Fruit fly (Drosophila melanogaster) Kc167 (cell line): ENCODE results near the gene CG6171.

ENCODE experiments used
- Myc ChIP-seq: fragments of >200 bp; optimal IDR thresholded peaks from 2 replicates; lab custom pipeline; 2017; ENCODE audit warnings: missing external identifiers
- Sin3A ChIP-seq: fragments of >200 bp; optimal IDR thresholded peaks from 2 replicates; lab custom pipeline; 2018; ENCODE audit warnings: missing external identifiers
- h ChIP-seq: fragments of >200 bp; optimal IDR thresholded peaks from 3 replicates; lab custom pipeline; 2018; ENCODE audit warnings: missing external identifiers
- insv ChIP-seq: fragments of >200 bp; optimal IDR thresholded peaks from 3 replicates; lab custom pipeline; 2018; ENCODE audit warnings: missing external identifiers
- psq ChIP-seq: fragments of >200 bp; optimal IDR thresholded peaks from 2 replicates; lab custom pipeline; 2017; ENCODE audit warnings: missing external identifiers
- ttk ChIP-seq: sonication (Bioruptor generic); optimal IDR thresholded peaks from 2 replicates; lab custom pipeline; 2017; ENCODE audit warnings: missing external identifiers

The CG6171 gene

dm6 chr3R:15375470-15375869 is 11.8 kb upstream of the CG6171 start:
- TF ChIP-seq h (no peak), ttk (no peak), Myc (lab: Kevin White, UChicago) (no peak), insv (lab: Kevin White, UChicago) (no peak), Sin3A (lab: Kevin White, UChicago) (no peak), psq (lab: Kevin White, UChicago) (no peak)

dm6 chr3R:15374397-15374796 is 10.7 kb upstream of the CG6171 start, which contains the start of gene Rbp:
Gene Rbp (plus strand): TSS chr3R:15374635.
- TF ChIP-seq psq (lab: Kevin White, UChicago) (no peak), h (no peak), ttk (no peak), Sin3A (lab: Kevin White, UChicago) (no peak), insv (lab: Kevin White, UChicago) (no peak), Myc (lab: Kevin White, UChicago) (no peak)

- TF ChIP-seq psq (lab: Kevin White, UChicago), result no peak
- TF ChIP-seq Sin3A (lab: Kevin White, UChicago), result no peak
- TF ChIP-seq Myc (lab: Kevin White, UChicago), result no peak
- TF ChIP-seq insv (lab: Kevin White, UChicago), result no peak
- no peak for TF ChIP-seq h
- no peak for TF ChIP-seq ttk
Measured at dm6 chr3R:15371833-15372232, 8.2 kb upstream of the CG6171 start, which contains the start of the genes Ccm3 and CG6136. Gene Ccm3 (plus strand): TSS chr3R:15371957. Gene CG6136 (minus strand): TSS chr3R:15372212.

dm6 chr3R:15369742-15370141 is 6.1 kb upstream of the CG6171 start, which contains the start of gene CG14868:
Gene CG14868 (minus strand): TSS chr3R:15369945.
- no peak for TF ChIP-seq insv (lab: Kevin White, UChicago)
- TF ChIP-seq h, result no peak
- TF ChIP-seq Myc (lab: Kevin White, UChicago), result no peak
- no peak for TF ChIP-seq psq (lab: Kevin White, UChicago)
- TF ChIP-seq ttk, result no peak
- no peak for TF ChIP-seq Sin3A (lab: Kevin White, UChicago)

- TF ChIP-seq psq (lab: Kevin White, UChicago) (no peak), h (no peak), insv (lab: Kevin White, UChicago) (no peak), Sin3A (lab: Kevin White, UChicago) (no peak), ttk (no peak), Myc (lab: Kevin White, UChicago) (no peak)
Measured at dm6 chr3R:15367477-15367876, 3.8 kb upstream of the CG6171 start, which contains the start of gene CG34404. Gene CG34404 (minus strand): TSS chr3R:15367665.

- TF ChIP-seq insv (lab: Kevin White, UChicago), result no peak
- TF ChIP-seq psq (lab: Kevin White, UChicago), result no peak
- no peak for TF ChIP-seq h
- TF ChIP-seq Myc (lab: Kevin White, UChicago), result no peak
- no peak for TF ChIP-seq Sin3A (lab: Kevin White, UChicago)
- no peak for TF ChIP-seq ttk
Measured at dm6 chr3R:15366839-15367238, 3.2 kb upstream of the CG6171 start.

dm6 chr3R:15361490-15361889 is 2.2 kb downstream of the CG6171 start, which contains the start of the genes Cog2 and Trax:
Gene Cog2 (minus strand): TSS chr3R:15361657.
Gene Trax (plus strand): TSS chr3R:15361692.
- no peak for TF ChIP-seq insv (lab: Kevin White, UChicago)
- no peak for TF ChIP-seq psq (lab: Kevin White, UChicago)
- no peak for TF ChIP-seq h
- TF ChIP-seq Sin3A (lab: Kevin White, UChicago), result no peak
- TF ChIP-seq Myc (lab: Kevin White, UChicago), result no peak
- TF ChIP-seq ttk, result no peak

- no peak for TF ChIP-seq ttk
- no peak for TF ChIP-seq h
- TF ChIP-seq Myc (lab: Kevin White, UChicago), result no peak
- no peak for TF ChIP-seq insv (lab: Kevin White, UChicago)
- TF ChIP-seq psq (lab: Kevin White, UChicago), result no peak
- TF ChIP-seq Sin3A (lab: Kevin White, UChicago), result no peak
Measured at dm6 chr3R:15356645-15357431, 6.8 kb downstream of the CG6171 start, which contains the start of the genes Atg4b and Hibch. Gene Atg4b (minus strand): TSS chr3R:15356924. Gene Hibch (plus strand): TSS chr3R:15357229.

dm6 chr3R:15356152-15356551 is 7.5 kb downstream of the CG6171 start:
- TF ChIP-seq psq (lab: Kevin White, UChicago) (no peak), Myc (lab: Kevin White, UChicago) (no peak), h (no peak), ttk (no peak), insv (lab: Kevin White, UChicago) (no peak), Sin3A (lab: Kevin White, UChicago) (no peak)

dm6 chr3R:15354019-15354418 is 9.6 kb downstream of the CG6171 start:
- TF ChIP-seq ttk (no peak), h (no peak), Sin3A (lab: Kevin White, UChicago) (no peak), psq (lab: Kevin White, UChicago) (no peak), Myc (lab: Kevin White, UChicago) (no peak), insv (lab: Kevin White, UChicago) (no peak)

- TF ChIP-seq insv (lab: Kevin White, UChicago) (no peak), psq (lab: Kevin White, UChicago) (no peak), h (no peak), Sin3A (lab: Kevin White, UChicago) (no peak), ttk (no peak), Myc (lab: Kevin White, UChicago) (no peak)
Measured at dm6 chr3R:15350993-15351426, 12.6 kb downstream of the CG6171 start, which contains the start of the genes Trs33 and Tmtc4. Gene Trs33 (minus strand): TSS chr3R:15350995. Gene Tmtc4 (plus strand): TSS chr3R:15351225.

- TF ChIP-seq Myc (lab: Kevin White, UChicago) (no peak), Sin3A (lab: Kevin White, UChicago) (no peak), insv (lab: Kevin White, UChicago) (no peak), h (no peak), ttk (no peak), psq (lab: Kevin White, UChicago) (no peak)
Measured at dm6 chr3R:15347822-15348221, 15.8 kb downstream of the CG6171 start, which contains the start of the genes CG42726 and CG42727. Gene CG42726 (plus strand): TSS chr3R:15348048. Gene CG42727 (plus strand): TSS chr3R:15348048.
